Worm (Caenorhabditis elegans) whole organism, late embryonic: Measurements from ENCODE around the gene epc-1.

ENCODE experiments used
- T23F11.4 ChIP-seq: fragments of 200-800 bp; sonication (Bioruptor generic); optimal IDR thresholded peaks from 2 replicates; lab custom pipeline; 2018; ENCODE audit warnings: mild to moderate bottlenecking, missing genetic modification characterization, missing compliant biosample characterization
- ceh-22 ChIP-seq: sonication (generic microtip); optimal IDR thresholded peaks from 2 replicates; lab custom pipeline; 2017; ENCODE audit warnings: missing biosample characterization, missing genetic modification characterization
- fax-1 ChIP-seq: sonication (generic microtip); optimal IDR thresholded peaks from 2 replicates; lab custom pipeline; 2016; ENCODE audit warnings: missing genotype, missing genetic modification characterization, missing compliant biosample characterization
- fkh-10 ChIP-seq: fragments of 150-350 bp; optimal IDR thresholded peaks from 2 replicates; lab custom pipeline; 2014; ENCODE audit warnings: missing biosample characterization, missing genetic modification reagents, missing genetic modification characterization
- gmeb-2 ChIP-seq: sonication (generic microtip); optimal IDR thresholded peaks from 2 replicates; lab custom pipeline; 2016; ENCODE audit warnings: missing genetic modification characterization, inconsistent platforms, missing compliant biosample characterization
- nhr-11 ChIP-seq: fragments of 150-350 bp; optimal IDR thresholded peaks from 2 replicates; lab custom pipeline; 2014; ENCODE audit warnings: missing biosample characterization, missing genetic modification characterization
- pha-4 ChIP-seq: fragments of 150-350 bp; optimal IDR thresholded peaks from 2 replicates; lab custom pipeline; 2018; ENCODE audit warnings: missing biosample characterization, missing genetic modification reagents, missing genetic modification characterization
- tbx-2 ChIP-seq: sonication (generic microtip); optimal IDR thresholded peaks from 2 replicates; lab custom pipeline; 2016; ENCODE audit warnings: missing genetic modification characterization, missing compliant biosample characterization

- TF ChIP-seq T23F11.4 (GFP tag; lab: Kevin White, UChicago) (no peak), tbx-2 (tag; lab: Kevin White, UChicago) (no peak), gmeb-2 (tag; lab: Kevin White, UChicago) (no peak), pha-4 (tag; lab: Kevin White, UChicago) (no peak), fkh-10 (GFP tag; lab: Kevin White, UChicago) (no peak), ceh-22 (no peak), nhr-11 (tag; lab: Kevin White, UChicago) (no peak), fax-1 (tag; lab: Kevin White, UChicago) (no peak)
Measured at ce11 chrIII:12562769-12563168, 45.6 kb downstream of the epc-1 start.
